Worm (Caenorhabditis elegans) whole organism, L1 larva: ENCODE data around the gene cyp-34A1.

ENCODE experiments used
- aly-2 ChIP-seq: fragments of 150-350 bp; optimal IDR thresholded peaks from 2 replicates; lab custom pipeline; 2014; ENCODE audit warnings: missing biosample characterization, missing genetic modification characterization
- ama-1 ChIP-seq: fragments of 150-350 bp; optimal IDR thresholded peaks from 2 replicates; lab custom pipeline; 2014
- ceh-90 ChIP-seq: sonication (generic microtip); optimal IDR thresholded peaks from 2 replicates; lab custom pipeline; 2016; ENCODE audit warnings: missing genetic modification characterization, missing compliant biosample characterization
- fkh-10 ChIP-seq: sonication (generic microtip); optimal IDR thresholded peaks from 2 replicates; lab custom pipeline; 2017; ENCODE audit warnings: missing biosample characterization, missing genetic modification reagents, missing genetic modification characterization
- fkh-4 ChIP-seq: sonication (generic microtip); optimal IDR thresholded peaks from 2 replicates; lab custom pipeline; 2016; ENCODE audit warnings: missing compliant biosample characterization, missing genetic modification characterization, borderline replicate concordance
- fos-1 ChIP-seq: fragments of 150-350 bp; optimal IDR thresholded peaks from 2 replicates; lab custom pipeline; 2014; ENCODE audit warnings: missing biosample characterization, missing genetic modification characterization
- grh-1 ChIP-seq: fragments of 200-800 bp; sonication (Bioruptor generic); IDR thresholded peaks from 2 replicates; pipeline ENCODE4 v1.3.6; 2022; ENCODE audit warnings: missing genetic modification reagents, missing genetic modification characterization, missing compliant biosample characterization
- hpl-2 ChIP-seq: fragments of 150-350 bp; optimal IDR thresholded peaks from 2 replicates; lab custom pipeline; 2014; ENCODE audit warnings: missing biosample characterization, missing genetic modification reagents, missing genetic modification characterization
- nhr-11 ChIP-seq: fragments of 150-350 bp; optimal IDR thresholded peaks from 2 replicates; lab custom pipeline; 2014; ENCODE audit warnings: missing biosample characterization, missing genetic modification characterization
- nhr-28 ChIP-seq: fragments of 150-350 bp; optimal IDR thresholded peaks from 2 replicates; lab custom pipeline; 2014; ENCODE audit warnings: missing biosample characterization, missing genetic modification characterization
- sptf-1 ChIP-seq: fragments of 150-350 bp; optimal IDR thresholded peaks from 2 replicates; lab custom pipeline; 2014; ENCODE audit warnings: missing biosample characterization, missing genetic modification characterization
- ztf-4 ChIP-seq: fragments of 150-350 bp; optimal IDR thresholded peaks from 2 replicates; lab custom pipeline; 2014; ENCODE audit warnings: missing biosample characterization, missing genetic modification characterization

DNA sequence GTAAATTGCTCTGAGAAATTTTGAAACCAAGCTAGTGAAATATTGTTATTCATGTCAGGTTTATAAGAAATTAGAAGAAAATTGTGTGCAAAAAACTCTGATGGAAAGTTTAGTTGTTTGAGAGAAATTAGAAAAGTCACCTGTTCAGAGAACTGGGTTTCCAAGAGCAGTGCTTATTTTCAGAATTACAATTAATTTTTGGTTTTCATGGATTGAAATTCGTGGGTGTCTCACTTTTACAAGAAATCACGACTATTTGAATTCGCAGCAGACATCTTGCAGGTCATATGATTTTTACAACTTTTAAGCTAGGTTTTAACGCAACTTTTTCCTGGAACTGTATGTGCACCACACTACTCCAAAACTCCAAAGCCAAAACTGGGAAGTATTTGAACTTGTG, 21.3 kb upstream of the cyp-34A1 start, which contains the start of gene srz-10:
- TF ChIP-seq fkh-4 (tag; lab: Kevin White, UChicago) (no peak), hpl-2 (no peak), aly-2 (tag; lab: Kevin White, UChicago) (no peak), fkh-10 (GFP tag; lab: Kevin White, UChicago) (no peak), ama-1 (lab: Kevin White, UChicago) (no peak), sptf-1 (tag; lab: Kevin White, UChicago) (no peak), fos-1 (no peak), ztf-4 (tag; lab: Kevin White, UChicago) (no peak), grh-1 (GFP tag; lab: Robert Waterston, UW) (no peak), nhr-28 (no peak), ceh-90 (tag; lab: Kevin White, UChicago) (no peak), nhr-11 (tag; lab: Kevin White, UChicago) (no peak)
